Worm (Caenorhabditis elegans) whole organism, midembryonic: ENCODE data around the gene C27B7.6.

Experiments used
- cog-1 ChIP-seq: sonication (generic microtip); optimal IDR thresholded peaks from 2 replicates; lab custom pipeline; 2016; ENCODE audit warnings: missing genetic modification characterization, missing compliant biosample characterization
- flt-1 ChIP-seq: fragments of 200-800 bp; sonication (Bioruptor generic); IDR thresholded peaks from 2 replicates; pipeline ENCODE4 v1.3.6; 2022; ENCODE audit warnings: missing genetic modification characterization, missing compliant biosample characterization
- klf-2 ChIP-seq: fragments of 200-800 bp; sonication (Bioruptor generic); conservative IDR thresholded peaks from 2 replicates; pipeline ENCODE4 v1.3.6; 2022; ENCODE audit warnings: missing genetic modification reagents, missing genetic modification characterization, missing compliant biosample characterization
- med-1 ChIP-seq: sonication (generic microtip); optimal IDR thresholded peaks from 2 replicates; lab custom pipeline; 2017; ENCODE audit warnings: missing genetic modification characterization, mild to moderate bottlenecking, missing compliant biosample characterization, antibody characterized with exemption, missing genetic modification reagents; ENCODE audit not compliant: insufficient read depth
- ref-1 ChIP-seq: fragments of 200-800 bp; sonication (Bioruptor generic); conservative IDR thresholded peaks from 2 replicates; pipeline ENCODE4 v1.3.6; 2022; ENCODE audit warnings: missing genetic modification reagents, missing genetic modification characterization, missing compliant biosample characterization
- tab-1 ChIP-seq: fragments of 200-800 bp; sonication (Bioruptor generic); IDR thresholded peaks from 2 replicates; pipeline ENCODE4 v1.3.6; 2022; ENCODE audit warnings: missing genetic modification characterization, missing compliant biosample characterization
- ztf-23 ChIP-seq: fragments of 200-800 bp; sonication (Bioruptor generic); IDR thresholded peaks from 2 replicates; pipeline ENCODE4 v1.3.6; 2022; ENCODE audit warnings: missing genetic modification reagents, missing genetic modification characterization, missing compliant biosample characterization
- ztf-29 ChIP-seq: fragments of 200-800 bp; sonication (Bioruptor generic); IDR thresholded peaks from 2 replicates; pipeline ENCODE4 v1.3.6; 2022; ENCODE audit warnings: missing genetic modification reagents, missing genetic modification characterization, missing compliant biosample characterization

DNA sequence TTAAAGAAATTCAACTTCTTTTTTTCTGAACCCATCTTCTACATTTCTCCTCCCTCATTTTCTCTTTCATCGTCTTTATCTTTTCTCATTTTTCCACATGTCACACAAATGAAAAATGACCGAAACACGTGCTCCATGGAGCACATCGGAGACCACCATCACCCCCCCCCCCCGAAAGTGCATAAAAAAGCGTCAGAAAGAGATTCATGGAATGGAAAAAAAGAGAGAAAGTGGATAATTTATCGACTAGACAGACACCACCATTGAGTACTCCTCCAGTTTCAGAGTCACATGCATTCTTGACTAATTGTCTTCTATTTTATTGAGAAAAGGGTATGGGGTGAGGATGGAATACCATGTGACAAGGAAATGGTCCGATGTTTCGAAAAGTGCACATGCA, 41.0 kb upstream of the C27B7.6 start:
- TF ChIP-seq ref-1 (GFP tag; lab: Robert Waterston, UW) (no peak), ztf-23 (GFP tag; lab: Robert Waterston, UW) (no peak), flt-1 (GFP tag; lab: Robert Waterston, UW) (no peak), ztf-29 (no peak), tab-1 (no peak), klf-2 (GFP tag; lab: Robert Waterston, UW) (no peak), med-1 (GFP tag; lab: Kevin White, UChicago) (no peak), cog-1 (tag; lab: Kevin White, UChicago) (no peak)
